Fruit fly (Drosophila melanogaster): ENCODE results near the gene H2.0.

DNA sequence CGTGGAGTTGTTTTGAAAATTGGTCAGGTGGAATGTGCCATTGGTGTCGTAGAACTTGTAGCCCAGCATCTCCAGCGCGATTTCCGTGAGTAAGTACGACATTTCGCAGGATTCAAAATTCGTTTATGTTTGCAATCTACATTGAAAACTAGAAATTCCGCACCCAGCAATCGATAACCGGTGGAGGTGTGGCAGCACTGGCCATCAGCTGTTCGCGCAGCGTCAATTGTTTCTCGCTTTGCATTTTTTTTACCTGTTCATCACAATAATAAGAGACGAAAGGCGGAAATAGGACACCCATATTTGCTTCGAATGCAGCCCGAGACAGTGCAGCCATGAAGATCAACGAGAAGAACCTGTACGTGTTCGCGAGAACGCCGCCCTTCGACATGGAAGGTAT lies 29.3 kb upstream of the H2.0 start, which contains the start of the genes CG34179 and slmo:
- no peak for TF ChIP-seq CTCF (optimal IDR thresholded peaks at IDR 0.05)
- TF ChIP-seq CG8478 (optimal IDR thresholded peaks at IDR 0.05) = no peak

All from S2 (cell line).